Worm (Caenorhabditis elegans): Measurements from ENCODE around the gene math-48.

Gene math-48

ce11 chrII:1901981-1902380 lies 44.3 kb downstream of the math-48 start, which contains the start of gene math-23:
Gene math-23, plus strand, starts transcription at chrII:1902281.
- no peak for TF ChIP-seq unc-39 (tag; optimal IDR thresholded peaks at IDR 0.05)
- TF ChIP-seq nhr-28 (tag; optimal IDR thresholded peaks at IDR 0.05): no peak
- no peak for TF ChIP-seq nhr-25 (tag; optimal IDR thresholded peaks at IDR 0.05; ENCODE audit: borderline replicate concordance, insufficient read depth)
- TF ChIP-seq nhr-6 (tag; optimal IDR thresholded peaks at IDR 0.05): no peak
- TF ChIP-seq fos-1 (tag; optimal IDR thresholded peaks at IDR 0.05): no peak
- no peak for TF ChIP-seq Y75B8A.6 (GFP tag; IDR thresholded peaks at IDR 0.05)
- no peak for TF ChIP-seq nhr-42 (GFP tag; IDR thresholded peaks at IDR 0.05)
- no peak for TF ChIP-seq ztf-11 (tag; optimal IDR thresholded peaks at IDR 0.05)
- no peak for TF ChIP-seq saeg-2 (GFP tag; IDR thresholded peaks at IDR 0.05)
- no peak for TF ChIP-seq mxl-3 (GFP tag; optimal IDR thresholded peaks at IDR 0.05)
- TF ChIP-seq nhr-77 (tag; optimal IDR thresholded peaks at IDR 0.05): no peak
- no peak for TF ChIP-seq mdl-1 (tag; optimal IDR thresholded peaks at IDR 0.05)
- no peak for TF ChIP-seq skn-1 (tag; optimal IDR thresholded peaks at IDR 0.05)
- no peak for TF ChIP-seq zfp-3 (GFP tag; conservative IDR thresholded peaks at IDR 0.05)
- TF ChIP-seq D1046.2 (GFP tag; IDR thresholded peaks at IDR 0.05): no peak
- no peak for TF ChIP-seq sdz-12 (GFP tag; optimal IDR thresholded peaks at IDR 0.05)
- TF ChIP-seq T20F7.1 (GFP tag; optimal IDR thresholded peaks at IDR 0.05): no peak
- no peak for TF ChIP-seq nhr-10 (tag; optimal IDR thresholded peaks at IDR 0.05)
- no peak for TF ChIP-seq unc-130 (GFP tag; optimal IDR thresholded peaks at IDR 0.05)
- no peak for TF ChIP-seq ceh-82 (tag; optimal IDR thresholded peaks at IDR 0.05)

- TF ChIP-seq gei-8 (GFP tag; optimal IDR thresholded peaks at IDR 0.05) (no peak), mxl-3 (GFP tag; optimal IDR thresholded peaks at IDR 0.05) (no peak), unc-62 (GFP tag; optimal IDR thresholded peaks at IDR 0.05 in 1 of 2) (no peak), unc-62 (tag; optimal IDR thresholded peaks at IDR 0.05) (no peak), ZK546.5 (tag; optimal IDR thresholded peaks at IDR 0.05) (no peak)
Measured at ce11 chrII:1899934-1900333, 46.4 kb downstream of the math-48 start, which contains the start of gene math-24. Gene math-24, plus strand, starts transcription at chrII:1900234.

- TF ChIP-seq ces-1 (GFP tag; optimal IDR thresholded peaks at IDR 0.05) (no peak), pqm-1 (tag; optimal IDR thresholded peaks at IDR 0.05) (peak; percentile 8), unc-62 (GFP tag; optimal IDR thresholded peaks at IDR 0.05 in 1 of 2) (peak in 1 of 2 experiments; percentile 30), unc-62 (tag; optimal IDR thresholded peaks at IDR 0.05) (no peak), daf-16 (GFP tag; optimal IDR thresholded peaks at IDR 0.05) (no peak), daf-16 (tag; optimal IDR thresholded peaks at IDR 0.05) (peak; percentile 60), zfp-3 (GFP tag; conservative IDR thresholded peaks at IDR 0.05) (no peak)
Measured at ce11 chrII:1897936-1898335, 48.4 kb downstream of the math-48 start, which contains the start of gene C46F9.6. Gene C46F9.6, plus strand, starts transcription at chrII:1898236.

- no peak for TF ChIP-seq lir-3 (tag; optimal IDR thresholded peaks at IDR 0.05)
- no peak for TF ChIP-seq unc-39 (tag; optimal IDR thresholded peaks at IDR 0.05)
- TF ChIP-seq jun-1 (tag; optimal IDR thresholded peaks at IDR 0.05): no peak
- TF ChIP-seq nhr-48 (tag; optimal IDR thresholded peaks at IDR 0.05): no peak
- no peak for TF ChIP-seq T26A8.4 (GFP tag; IDR thresholded peaks at IDR 0.05)
- TF ChIP-seq nhr-76 (tag; optimal IDR thresholded peaks at IDR 0.05): no peak
- TF ChIP-seq aha-1 (tag): no peak
- TF ChIP-seq pha-4 (GFP tag; IDR thresholded peaks at IDR 0.05): no peak
- no peak for TF ChIP-seq pha-4 (tag; optimal IDR thresholded peaks at IDR 0.05)
- TF ChIP-seq saeg-2 (GFP tag; IDR thresholded peaks at IDR 0.05): no peak
- no peak for TF ChIP-seq nhr-25 (tag; optimal IDR thresholded peaks at IDR 0.05; ENCODE audit: borderline replicate concordance, insufficient read depth)
- TF ChIP-seq lin-39 (tag; optimal IDR thresholded peaks at IDR 0.05): no peak
- TF ChIP-seq lin-1 (GFP tag; IDR thresholded peaks at IDR 0.05): no peak
- TF ChIP-seq php-3 (GFP tag; IDR thresholded peaks at IDR 0.05): no peak
- no peak for TF ChIP-seq zag-1 (tag; optimal IDR thresholded peaks at IDR 0.05)
Measured at ce11 chrII:1895762-1896161, 50.6 kb downstream of the math-48 start, which contains the start of gene math-25. Gene math-25, plus strand, starts transcription at chrII:1896062.
